Fruit fly (Drosophila melanogaster): ENCODE data around the gene CG17776.

Gene CG17776

DNA sequence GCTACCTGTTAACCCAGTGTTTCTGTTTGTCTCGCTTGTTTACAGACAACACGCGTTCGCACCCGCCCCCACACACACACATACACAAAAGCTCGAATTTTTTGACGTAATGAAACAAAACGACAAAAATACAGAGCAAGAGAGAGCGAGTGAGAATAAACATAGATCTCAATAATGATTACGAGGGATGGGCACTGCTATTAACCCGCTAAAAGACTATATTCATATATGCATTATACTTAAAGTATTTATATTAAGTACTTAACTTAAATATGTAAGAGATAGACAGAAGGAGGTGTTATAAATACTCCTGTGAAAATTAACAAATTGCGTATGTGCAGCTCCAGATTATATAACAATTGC is 42.7 kb upstream of the CG17776 start:
- TF ChIP-seq Snoo (tag; optimal IDR thresholded peaks at IDR 0.05) (peak; percentile 6), CG13204 (GFP tag; optimal IDR thresholded peaks at IDR 0.05) (no peak), CG14655 (GFP tag; optimal IDR thresholded peaks at IDR 0.05) (peak; percentile 34), CG10348 (GFP tag; IDR thresholded peaks at IDR 0.05) (no peak), Ets98B (GFP tag; IDR thresholded peaks at IDR 0.05) (peak; percentile 37; the same call in 1 of the 2 replicates), CG4496 (GFP tag; IDR thresholded peaks at IDR 0.05) (peak; percentile 60; the same call in 2 of the 3 replicates), rn (GFP tag; IDR thresholded peaks at IDR 0.05) (no peak), Pif1B (GFP tag; optimal IDR thresholded peaks at IDR 0.05) (peak; percentile 58), Pif1A (GFP tag; optimal IDR thresholded peaks at IDR 0.05) (peak; percentile 54), CG12605 (GFP tag; IDR thresholded peaks at IDR 0.05) (peak; percentile 46; the same call in 1 of the 2 replicates), CG9948 (tag; optimal IDR thresholded peaks at IDR 0.05) (no peak), CG17806 (tag; optimal IDR thresholded peaks at IDR 0.05) (peak; percentile 2), CG8301 (tag; optimal IDR thresholded peaks at IDR 0.05) (peak; percentile 11), CG32121 (GFP tag; IDR thresholded peaks at IDR 0.05) (peak; percentile 51), fd96Ca (GFP tag; IDR thresholded peaks at IDR 0.05) (no peak), CG15710 (tag; optimal IDR thresholded peaks at IDR 0.05) (peak; percentile 5), CG8159 (tag; optimal IDR thresholded peaks at IDR 0.05) (peak; percentile 16), gl (tag; optimal IDR thresholded peaks at IDR 0.05) (peak; percentile 20), EcR (GFP tag; optimal IDR thresholded peaks at IDR 0.05) (no peak), CG34367 (tag; optimal IDR thresholded peaks at IDR 0.05) (no peak), D1 (tag; optimal IDR thresholded peaks at IDR 0.05) (no peak)

DNA sequence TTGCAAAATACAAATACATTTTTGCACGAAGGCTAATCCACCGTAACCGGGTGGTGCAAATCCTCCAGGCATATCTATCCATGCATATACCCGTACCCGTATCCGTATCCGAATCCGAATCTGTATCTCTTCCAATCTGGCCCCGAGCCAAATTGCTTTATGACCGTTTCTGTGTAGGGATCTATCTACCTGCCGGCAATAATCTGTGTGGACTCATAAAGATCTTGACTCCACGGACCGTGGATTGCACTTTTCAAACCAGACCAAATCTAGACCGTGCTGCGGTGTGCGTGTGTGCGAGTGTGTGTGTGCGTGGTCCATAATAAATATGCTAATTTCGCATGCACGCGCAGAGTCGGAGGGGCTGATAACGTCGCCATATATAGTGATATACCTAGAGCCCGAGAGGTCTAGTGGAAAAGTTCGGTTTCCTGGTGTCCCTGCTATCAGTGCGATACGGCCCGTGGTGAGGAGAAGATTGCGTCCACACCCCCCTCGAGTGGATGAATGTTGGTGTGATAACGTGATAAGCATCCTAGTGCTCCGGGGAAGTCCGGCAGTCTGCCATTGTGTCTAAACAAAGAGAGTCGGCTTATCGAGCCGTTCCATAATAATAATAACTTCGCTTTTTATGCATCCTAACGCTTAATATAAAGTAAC is 42.1 kb upstream of the CG17776 start:
- TF ChIP-seq CG10348 (GFP tag; IDR thresholded peaks at IDR 0.05) (no peak), Pif1A (GFP tag; optimal IDR thresholded peaks at IDR 0.05) (no peak), CG32121 (GFP tag; IDR thresholded peaks at IDR 0.05) (no peak)

DNA sequence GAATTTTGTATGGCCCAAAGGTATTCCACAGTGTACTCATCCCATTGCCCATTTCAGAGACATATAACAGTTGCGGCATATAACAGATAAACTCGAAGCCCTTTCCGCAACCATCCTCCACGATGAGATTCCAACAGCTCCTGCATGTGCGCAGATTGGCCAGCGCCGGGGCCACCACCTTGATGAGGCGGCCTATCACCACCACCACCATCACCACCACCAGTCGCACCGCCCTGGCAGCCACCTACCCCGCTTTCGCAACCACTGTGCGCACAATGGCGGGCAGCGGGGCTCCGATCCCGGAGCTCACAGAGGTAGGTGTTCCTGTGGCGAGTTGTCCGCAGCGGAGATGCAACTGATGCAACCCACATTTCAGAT is 41.6 kb upstream of the CG17776 start:
- TF ChIP-seq CG12605 (GFP tag; IDR thresholded peaks at IDR 0.05) (no peak), CG17806 (tag; optimal IDR thresholded peaks at IDR 0.05) (no peak), fd96Ca (GFP tag; IDR thresholded peaks at IDR 0.05) (no peak)

DNA sequence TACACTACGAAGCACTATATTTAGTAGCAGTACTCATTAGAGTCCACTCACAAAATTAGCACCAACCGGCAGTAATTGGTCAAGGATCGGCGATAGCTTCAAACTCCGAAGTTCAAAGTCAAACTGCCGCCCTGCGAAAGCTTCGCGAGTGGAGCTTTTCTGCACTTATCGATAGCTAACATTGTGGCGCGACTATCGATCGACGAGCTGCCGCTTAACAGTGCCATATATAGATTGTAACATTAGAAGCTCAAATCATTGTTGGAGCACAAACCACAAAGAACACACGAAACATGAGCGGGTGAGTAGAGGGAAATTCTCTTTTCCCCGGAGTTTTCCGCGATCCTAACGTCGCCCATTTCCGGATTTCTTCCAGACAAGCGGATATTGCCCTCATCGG is 39.4 kb upstream of the CG17776 start, which contains the start of gene Pgd:
Gene Pgd, plus strand, starts transcription at position 23 of the 400 bp plus-strand sequence.
- no peak for TF ChIP-seq Pif1B (GFP tag; optimal IDR thresholded peaks at IDR 0.05)
- no peak for TF ChIP-seq D1 (tag; optimal IDR thresholded peaks at IDR 0.05)
- no peak for TF ChIP-seq CG10348 (GFP tag; IDR thresholded peaks at IDR 0.05)
- peak; percentile 47 for TF ChIP-seq CG12605 (GFP tag; IDR thresholded peaks at IDR 0.05)
- no peak for TF ChIP-seq gl (tag; optimal IDR thresholded peaks at IDR 0.05)
- no peak for TF ChIP-seq CG34367 (tag; optimal IDR thresholded peaks at IDR 0.05)
- TF ChIP-seq EcR (GFP tag; optimal IDR thresholded peaks at IDR 0.05) = peak; percentile 57
- TF ChIP-seq fd96Ca (GFP tag; IDR thresholded peaks at IDR 0.05) = no peak
- TF ChIP-seq CG4496 (GFP tag; IDR thresholded peaks at IDR 0.05) = peak; percentile 30; the same call in 1 of the 3 replicates
- TF ChIP-seq Ets98B (GFP tag; IDR thresholded peaks at IDR 0.05) = peak; percentile 41; the same call in 1 of the 2 replicates
- TF ChIP-seq CG15710 (tag; optimal IDR thresholded peaks at IDR 0.05) = no peak
- no peak for TF ChIP-seq CG8159 (tag; optimal IDR thresholded peaks at IDR 0.05)
- TF ChIP-seq CG32121 (GFP tag; IDR thresholded peaks at IDR 0.05) = no peak
- TF ChIP-seq rn (GFP tag; IDR thresholded peaks at IDR 0.05) = no peak
- TF ChIP-seq CG9948 (tag; optimal IDR thresholded peaks at IDR 0.05) = no peak
- TF ChIP-seq Pif1A (GFP tag; optimal IDR thresholded peaks at IDR 0.05) = no peak
- TF ChIP-seq CG14655 (GFP tag; optimal IDR thresholded peaks at IDR 0.05) = no peak
- no peak for TF ChIP-seq CG8301 (tag; optimal IDR thresholded peaks at IDR 0.05)

DNA sequence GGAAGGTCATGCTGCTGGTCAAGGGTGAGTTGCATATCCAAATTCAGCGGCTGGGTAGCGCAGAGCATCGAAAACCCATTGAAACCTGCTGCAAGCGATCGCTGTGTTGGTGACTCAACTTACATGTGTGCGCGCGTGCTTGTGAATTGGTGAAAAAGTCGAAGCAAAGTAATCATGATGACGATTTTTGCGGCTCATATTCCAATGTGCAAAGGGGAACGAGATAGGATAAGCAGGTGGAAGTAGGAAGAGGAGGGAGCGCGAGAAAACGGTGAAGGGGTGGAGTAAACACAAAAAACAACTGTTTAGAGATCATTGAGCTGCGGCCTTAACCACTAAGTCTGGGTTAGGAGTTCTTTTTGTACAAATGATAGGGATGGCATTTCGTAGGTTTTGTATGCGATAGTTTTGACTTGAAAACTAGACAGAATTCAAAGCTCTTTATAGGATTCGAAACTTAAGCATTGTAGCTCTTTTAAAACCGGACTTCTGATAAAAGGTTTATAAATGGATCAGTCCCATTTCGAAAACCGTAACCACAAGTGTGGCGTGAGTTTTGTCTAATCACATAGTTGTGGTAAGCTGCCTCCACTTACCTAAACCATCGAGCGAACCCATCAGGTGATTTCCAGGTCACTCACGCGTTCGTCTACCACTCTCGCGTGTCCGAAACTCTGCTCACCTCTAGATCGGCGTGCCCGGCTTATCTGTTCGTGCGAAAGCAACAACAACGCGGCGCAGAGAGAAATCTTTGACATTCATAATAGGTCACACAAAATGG is 38.6 kb upstream of the CG17776 start:
- peak; percentile 71; the same call in 2 of the 3 replicates for TF ChIP-seq fd96Ca (GFP tag; IDR thresholded peaks at IDR 0.05)
- TF ChIP-seq Snoo (tag; optimal IDR thresholded peaks at IDR 0.05) = peak; percentile 25
- no peak for TF ChIP-seq rn (GFP tag; IDR thresholded peaks at IDR 0.05)
- TF ChIP-seq CG17806 (tag; optimal IDR thresholded peaks at IDR 0.05) = peak; percentile 46
- TF ChIP-seq CG14655 (GFP tag; optimal IDR thresholded peaks at IDR 0.05) = peak; percentile 60
- peak; percentile 41 for TF ChIP-seq CG9948 (tag; optimal IDR thresholded peaks at IDR 0.05)
- TF ChIP-seq D1 (tag; optimal IDR thresholded peaks at IDR 0.05) = no peak
- TF ChIP-seq CG12605 (GFP tag; IDR thresholded peaks at IDR 0.05) = no peak
- no peak; the same call in 1 of the 2 replicates for TF ChIP-seq Ets98B (GFP tag; IDR thresholded peaks at IDR 0.05)
- TF ChIP-seq CG8159 (tag; optimal IDR thresholded peaks at IDR 0.05) = peak; percentile 52
- TF ChIP-seq CG8301 (tag; optimal IDR thresholded peaks at IDR 0.05) = peak; percentile 31
- TF ChIP-seq CG34367 (tag; optimal IDR thresholded peaks at IDR 0.05) = peak; percentile 39
- TF ChIP-seq CG4496 (GFP tag; IDR thresholded peaks at IDR 0.05) = peak; percentile 23; the same call in 1 of the 3 replicates
- peak; percentile 54 for TF ChIP-seq Pif1A (GFP tag; optimal IDR thresholded peaks at IDR 0.05)
- peak; percentile 8 for TF ChIP-seq EcR (GFP tag; optimal IDR thresholded peaks at IDR 0.05)
- TF ChIP-seq Pif1B (GFP tag; optimal IDR thresholded peaks at IDR 0.05) = no peak
- peak; percentile 52 for TF ChIP-seq CG15710 (tag; optimal IDR thresholded peaks at IDR 0.05)
- no peak for TF ChIP-seq CG13204 (GFP tag; optimal IDR thresholded peaks at IDR 0.05)
- TF ChIP-seq CG10348 (GFP tag; IDR thresholded peaks at IDR 0.05) = no peak
- TF ChIP-seq gl (tag; optimal IDR thresholded peaks at IDR 0.05) = no peak
- peak; percentile 52 for TF ChIP-seq CG32121 (GFP tag; IDR thresholded peaks at IDR 0.05)

All from whole organism, pupa.